Worm (Caenorhabditis elegans): ENCODE data around the gene W03H9.1.

Gene W03H9.1

DNA sequence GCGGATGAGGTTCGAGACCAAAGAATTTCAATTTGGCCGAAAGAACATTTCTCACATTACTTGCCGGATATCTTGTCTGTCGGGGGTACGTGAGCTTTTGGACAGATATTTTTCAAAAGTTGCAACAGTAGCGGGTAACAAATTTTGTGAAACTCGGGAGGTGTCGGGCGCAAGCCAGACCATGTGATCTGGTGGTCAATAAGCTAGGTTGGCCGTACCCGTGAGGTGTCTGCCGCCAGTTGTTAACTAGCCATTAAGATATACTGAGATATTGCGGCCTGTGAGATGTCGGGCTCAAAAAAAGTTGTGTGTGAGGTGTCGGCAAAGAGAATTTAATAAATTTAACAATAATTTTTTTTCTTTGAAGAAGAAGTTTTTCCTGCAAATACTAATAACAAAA lies 31.5 kb downstream of the W03H9.1 start:
- TF ChIP-seq ama-1 (optimal IDR thresholded peaks at IDR 0.05) (no peak), ceh-13 (GFP tag; optimal IDR thresholded peaks at IDR 0.05) (no peak), B0310.2 (tag; optimal IDR thresholded peaks at IDR 0.05) (no peak), sea-1 (GFP tag; conservative IDR thresholded peaks at IDR 0.05) (no peak), hnd-1 (tag; optimal IDR thresholded peaks at IDR 0.05) (no peak), flt-1 (GFP tag; IDR thresholded peaks at IDR 0.05) (no peak)

DNA sequence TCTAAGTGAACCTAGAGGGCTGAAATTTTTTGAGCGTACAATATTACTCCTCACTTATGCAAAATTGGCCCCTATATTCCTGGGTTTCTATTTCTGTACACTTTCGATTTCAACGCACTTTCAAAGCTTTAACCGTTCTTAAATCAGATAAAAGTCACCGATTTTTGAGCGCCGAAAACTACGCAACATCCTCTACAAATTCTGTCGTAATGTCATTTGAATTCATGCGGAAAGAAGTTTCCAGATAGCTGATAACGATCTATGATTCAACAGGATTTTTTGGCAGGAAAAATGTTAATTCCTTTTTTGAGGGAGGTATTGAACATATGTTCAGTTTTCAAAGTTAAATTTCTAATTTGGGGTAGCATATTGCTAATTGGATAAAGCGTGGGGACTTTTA lies 37.1 kb downstream of the W03H9.1 start:
- TF ChIP-seq tbx-11 (GFP tag; IDR thresholded peaks at IDR 0.05) (no peak), pes-1 (GFP tag; IDR thresholded peaks at IDR 0.05) (no peak), F13C5.2 (tag; optimal IDR thresholded peaks at IDR 0.05) (no peak), B0310.2 (tag; optimal IDR thresholded peaks at IDR 0.05) (no peak), ets-7 (tag; optimal IDR thresholded peaks at IDR 0.05) (no peak), ceh-36 (tag; optimal IDR thresholded peaks at IDR 0.05) (no peak), tbx-37 (GFP tag; conservative IDR thresholded peaks at IDR 0.05) (no peak), tra-4 (tag; optimal IDR thresholded peaks at IDR 0.05) (no peak), hmg-4 (GFP tag; optimal IDR thresholded peaks at IDR 0.05) (no peak), scrt-1 (GFP tag; IDR thresholded peaks at IDR 0.05) (no peak), ceh-13 (GFP tag; optimal IDR thresholded peaks at IDR 0.05) (no peak), aly-1 (tag; optimal IDR thresholded peaks at IDR 0.05) (no peak), sea-1 (GFP tag; conservative IDR thresholded peaks at IDR 0.05) (no peak), flt-1 (GFP tag; IDR thresholded peaks at IDR 0.05) (no peak), hmbx-1 (tag; optimal IDR thresholded peaks at IDR 0.05) (no peak), ama-1 (optimal IDR thresholded peaks at IDR 0.05) (no peak), hnd-1 (tag; optimal IDR thresholded peaks at IDR 0.05) (no peak)

DNA sequence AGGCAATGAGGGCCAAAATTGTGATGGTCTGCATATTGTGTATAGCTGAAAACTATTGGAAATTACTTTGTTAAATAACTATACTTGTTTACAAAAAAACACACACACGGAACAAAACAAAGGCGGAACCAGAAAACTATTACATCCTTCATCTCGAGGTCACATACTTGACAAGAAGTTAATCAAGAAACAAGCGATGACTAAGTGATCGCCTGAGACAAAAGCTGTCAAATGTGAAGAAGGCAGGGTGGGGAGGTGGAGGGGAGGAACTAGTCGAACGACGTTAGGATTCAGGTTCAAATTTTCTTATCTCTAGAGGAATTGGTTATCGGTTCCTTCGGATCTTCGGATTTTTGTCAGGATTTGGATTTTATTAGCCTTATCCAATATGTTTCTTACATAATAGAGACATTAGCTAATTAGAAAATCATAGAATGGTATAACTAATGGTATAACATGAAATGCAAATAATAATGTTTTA lies 40.7 kb downstream of the W03H9.1 start, which contains the start of gene cpg-7:
Gene cpg-7 (minus strand): TSS at position 51 of the 481 bp plus-strand sequence.
- TF ChIP-seq tbx-37 (GFP tag; conservative IDR thresholded peaks at IDR 0.05) (no peak), sea-1 (GFP tag; conservative IDR thresholded peaks at IDR 0.05) (no peak), hmbx-1 (tag; optimal IDR thresholded peaks at IDR 0.05) (no peak), F13C5.2 (tag; optimal IDR thresholded peaks at IDR 0.05) (no peak)

DNA sequence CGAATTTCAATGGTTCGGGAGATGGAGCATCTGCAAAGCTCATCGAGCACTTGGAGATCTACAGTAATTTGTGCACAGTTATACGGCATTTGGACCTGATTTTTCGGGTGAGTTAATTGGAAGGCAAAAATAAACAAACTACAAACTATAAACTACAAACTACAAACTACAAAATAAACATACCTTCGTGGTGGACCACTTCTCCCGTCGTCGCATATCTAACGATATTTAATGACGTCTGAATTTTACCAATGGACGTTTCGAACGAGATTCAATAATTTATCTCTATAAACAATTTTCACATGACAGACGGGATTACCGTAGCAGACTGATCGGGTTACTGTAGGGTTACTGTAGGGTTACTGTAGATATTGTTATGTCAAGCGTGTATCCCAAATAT lies 43.8 kb downstream of the W03H9.1 start:
- no peak for TF ChIP-seq tra-4 (tag; optimal IDR thresholded peaks at IDR 0.05)
- TF ChIP-seq ets-7 (tag; optimal IDR thresholded peaks at IDR 0.05), result no peak
- TF ChIP-seq tbx-11 (GFP tag; IDR thresholded peaks at IDR 0.05), result no peak
- no peak for TF ChIP-seq hnd-1 (tag; optimal IDR thresholded peaks at IDR 0.05)
- TF ChIP-seq ama-1 (optimal IDR thresholded peaks at IDR 0.05), result no peak
- TF ChIP-seq pes-1 (GFP tag; IDR thresholded peaks at IDR 0.05), result no peak
- no peak for TF ChIP-seq F13C5.2 (tag; optimal IDR thresholded peaks at IDR 0.05)
- no peak for TF ChIP-seq hmbx-1 (tag; optimal IDR thresholded peaks at IDR 0.05)
- no peak for TF ChIP-seq flt-1 (GFP tag; IDR thresholded peaks at IDR 0.05)
- no peak for TF ChIP-seq ceh-36 (tag; optimal IDR thresholded peaks at IDR 0.05)
- no peak for TF ChIP-seq hmg-4 (GFP tag; optimal IDR thresholded peaks at IDR 0.05)
- TF ChIP-seq scrt-1 (GFP tag; IDR thresholded peaks at IDR 0.05), result no peak
- TF ChIP-seq sea-1 (GFP tag; conservative IDR thresholded peaks at IDR 0.05), result no peak
- TF ChIP-seq tbx-37 (GFP tag; conservative IDR thresholded peaks at IDR 0.05), result no peak
- no peak for TF ChIP-seq ceh-13 (GFP tag; optimal IDR thresholded peaks at IDR 0.05)
- TF ChIP-seq aly-1 (tag; optimal IDR thresholded peaks at IDR 0.05), result no peak
- no peak for TF ChIP-seq B0310.2 (tag; optimal IDR thresholded peaks at IDR 0.05)

DNA sequence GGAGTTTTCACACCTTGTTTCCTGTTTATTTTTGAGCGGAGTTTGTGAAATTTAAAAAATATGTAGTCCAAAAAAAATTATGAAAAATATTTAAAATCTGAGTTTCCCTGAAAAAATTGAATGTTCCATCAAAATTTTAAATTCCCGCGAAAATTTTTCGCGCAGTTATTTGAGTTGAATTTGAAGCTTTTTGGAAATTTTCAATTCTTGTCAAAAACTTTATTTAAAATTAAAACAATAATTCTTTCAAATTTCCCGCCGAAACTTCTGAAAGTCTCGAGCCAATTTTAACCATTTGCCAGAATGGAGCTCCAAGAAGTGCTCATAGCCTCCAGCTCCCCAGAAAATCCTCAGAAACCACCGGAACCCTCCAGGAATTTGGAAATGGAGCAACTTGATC lies 45.5 kb downstream of the W03H9.1 start, which contains the start of gene gur-4:
Gene gur-4 (plus strand): TSS at position 301 of the 400 bp plus-strand sequence.
- TF ChIP-seq ceh-36 (tag; optimal IDR thresholded peaks at IDR 0.05) (no peak), ets-7 (tag; optimal IDR thresholded peaks at IDR 0.05) (no peak), sea-1 (GFP tag; conservative IDR thresholded peaks at IDR 0.05) (no peak), tbx-11 (GFP tag; IDR thresholded peaks at IDR 0.05) (no peak), hmg-4 (GFP tag; optimal IDR thresholded peaks at IDR 0.05) (no peak), tbx-37 (GFP tag; conservative IDR thresholded peaks at IDR 0.05) (no peak), ceh-13 (GFP tag; optimal IDR thresholded peaks at IDR 0.05) (no peak), ama-1 (optimal IDR thresholded peaks at IDR 0.05) (no peak), flt-1 (GFP tag; IDR thresholded peaks at IDR 0.05) (no peak), B0310.2 (tag; optimal IDR thresholded peaks at IDR 0.05) (no peak), hnd-1 (tag; optimal IDR thresholded peaks at IDR 0.05) (no peak), pes-1 (GFP tag; IDR thresholded peaks at IDR 0.05) (no peak), scrt-1 (GFP tag; IDR thresholded peaks at IDR 0.05) (no peak), hmbx-1 (tag; optimal IDR thresholded peaks at IDR 0.05) (no peak)

DNA sequence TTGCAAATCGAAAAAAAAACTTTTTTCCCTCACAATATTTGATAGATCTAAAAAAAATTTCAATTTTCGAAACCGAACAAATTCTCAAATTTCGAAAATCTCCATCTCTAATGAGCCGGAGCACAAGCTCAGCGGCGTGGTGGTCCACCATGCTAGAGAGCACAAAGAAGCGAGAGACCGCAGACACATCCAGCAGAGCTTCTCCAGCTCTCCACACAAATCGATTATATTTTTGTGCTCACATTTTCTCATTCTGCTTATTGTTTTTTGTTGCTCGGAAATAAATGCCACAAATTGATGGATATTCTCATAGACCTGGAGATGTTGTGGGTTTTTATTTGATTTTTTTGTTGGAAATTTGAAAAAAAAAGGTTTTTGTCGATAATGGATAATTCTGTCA lies 47.8 kb downstream of the W03H9.1 start:
- no peak for TF ChIP-seq ama-1 (optimal IDR thresholded peaks at IDR 0.05)
- TF ChIP-seq hnd-1 (tag; optimal IDR thresholded peaks at IDR 0.05), result no peak
- no peak for TF ChIP-seq scrt-1 (GFP tag; IDR thresholded peaks at IDR 0.05)
- no peak for TF ChIP-seq F13C5.2 (tag; optimal IDR thresholded peaks at IDR 0.05)
- no peak for TF ChIP-seq pes-1 (GFP tag; IDR thresholded peaks at IDR 0.05)
- TF ChIP-seq aly-1 (tag; optimal IDR thresholded peaks at IDR 0.05), result no peak
- TF ChIP-seq ets-7 (tag; optimal IDR thresholded peaks at IDR 0.05), result no peak
- no peak for TF ChIP-seq flt-1 (GFP tag; IDR thresholded peaks at IDR 0.05)
- TF ChIP-seq hmbx-1 (tag; optimal IDR thresholded peaks at IDR 0.05), result no peak

DNA sequence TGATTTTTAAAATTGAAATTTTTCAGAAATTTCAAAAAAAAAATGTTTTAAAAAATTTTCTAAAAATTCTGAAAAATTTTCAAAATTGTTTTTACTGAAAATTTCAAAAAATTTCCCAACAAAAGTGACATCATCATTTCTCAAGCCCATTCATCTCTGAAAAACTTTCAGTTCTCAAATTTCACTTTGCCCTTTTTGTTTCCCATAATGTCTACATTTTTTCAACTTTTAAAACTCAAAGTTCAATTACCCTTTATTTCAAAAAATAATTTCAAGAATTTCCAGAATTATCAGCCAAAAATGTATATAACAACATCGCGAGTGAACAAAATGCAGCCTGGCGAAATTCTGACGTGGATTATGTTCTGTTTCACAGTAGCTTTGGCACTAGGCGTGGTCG lies 49.0 kb downstream of the W03H9.1 start, which contains the start of gene bkip-1:
Gene bkip-1 (plus strand): TSS at position 301 of the 400 bp plus-strand sequence.
- TF ChIP-seq F13C5.2 (tag; optimal IDR thresholded peaks at IDR 0.05) (no peak), B0310.2 (tag; optimal IDR thresholded peaks at IDR 0.05) (no peak), ama-1 (optimal IDR thresholded peaks at IDR 0.05) (no peak), tbx-37 (GFP tag; conservative IDR thresholded peaks at IDR 0.05) (no peak), ceh-13 (GFP tag; optimal IDR thresholded peaks at IDR 0.05) (no peak), hmbx-1 (tag; optimal IDR thresholded peaks at IDR 0.05) (no peak), aly-1 (tag; optimal IDR thresholded peaks at IDR 0.05) (no peak), sea-1 (GFP tag; conservative IDR thresholded peaks at IDR 0.05) (no peak), ceh-36 (tag; optimal IDR thresholded peaks at IDR 0.05) (no peak)

DNA sequence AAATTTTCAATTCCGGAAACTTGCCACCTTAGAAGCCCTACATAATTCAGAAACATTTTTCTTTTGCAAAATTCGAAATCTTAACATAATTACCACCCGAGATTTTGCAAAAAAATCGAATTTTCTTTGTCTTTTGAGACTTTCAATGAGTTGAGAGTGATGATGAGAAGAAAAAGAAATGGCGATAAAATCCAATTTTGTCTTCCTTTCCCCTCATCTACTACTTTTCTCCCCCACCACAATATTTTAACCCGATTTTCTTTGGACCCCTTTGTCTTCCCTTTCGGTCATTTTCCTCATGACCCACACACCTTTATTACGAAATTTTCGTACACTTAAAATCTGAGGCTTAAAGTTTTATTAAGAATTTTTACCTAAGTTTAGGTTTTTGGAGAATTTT lies 51.6 kb downstream of the W03H9.1 start:
- TF ChIP-seq B0310.2 (tag; optimal IDR thresholded peaks at IDR 0.05) (no peak), ceh-13 (GFP tag; optimal IDR thresholded peaks at IDR 0.05) (no peak), aly-1 (tag; optimal IDR thresholded peaks at IDR 0.05) (no peak), ets-7 (tag; optimal IDR thresholded peaks at IDR 0.05) (no peak), ceh-36 (tag; optimal IDR thresholded peaks at IDR 0.05) (no peak), scrt-1 (GFP tag; IDR thresholded peaks at IDR 0.05) (no peak), flt-1 (GFP tag; IDR thresholded peaks at IDR 0.05) (no peak), F13C5.2 (tag; optimal IDR thresholded peaks at IDR 0.05) (no peak), pes-1 (GFP tag; IDR thresholded peaks at IDR 0.05) (no peak), hnd-1 (tag; optimal IDR thresholded peaks at IDR 0.05) (no peak)

All from whole organism, early embryonic.